Fruit fly (Drosophila melanogaster): ENCODE data around the gene exd.

exd gene

DNA sequence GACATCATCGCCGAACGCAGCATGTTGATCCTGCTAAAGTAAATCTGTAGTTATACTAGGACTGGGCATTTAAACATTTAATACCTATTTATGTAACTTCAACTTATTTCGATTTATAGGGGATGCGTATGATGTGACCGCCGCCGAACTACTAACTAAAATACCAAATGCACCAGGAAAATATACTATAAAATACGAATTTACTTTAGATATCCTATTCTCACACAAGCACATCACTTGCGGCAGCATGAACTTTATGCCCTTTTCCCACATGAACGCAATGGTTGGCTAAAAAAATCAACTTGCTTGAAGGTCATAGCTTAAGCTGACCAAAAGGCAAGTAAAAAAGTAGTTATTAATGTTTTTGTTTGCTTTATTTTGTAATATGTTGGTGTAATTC lies 5.6 kb upstream of the exd start, which contains the start of gene ND-20 (continued):
- no peak for TF ChIP-seq Antp (GFP tag; optimal IDR thresholded peaks at IDR 0.05)
- no peak for TF ChIP-seq CG2889 (GFP tag; IDR thresholded peaks at IDR 0.05)
- no peak for TF ChIP-seq az2 (GFP tag; optimal IDR thresholded peaks at IDR 0.05)
- no peak for TF ChIP-seq CG6854 (GFP tag; optimal IDR thresholded peaks at IDR 0.05)
- TF ChIP-seq crp (GFP tag; optimal IDR thresholded peaks at IDR 0.05), result peak in 1 of 2 experiments; percentile 13
- no peak for TF ChIP-seq Hmx (GFP tag; optimal IDR thresholded peaks at IDR 0.05)
- TF ChIP-seq kay (GFP tag; optimal IDR thresholded peaks at IDR 0.05), result no peak
- TF ChIP-seq gce (GFP tag; IDR thresholded peaks at IDR 0.05), result no peak
- no peak for TF ChIP-seq sim (GFP tag; IDR thresholded peaks at IDR 0.05)
- no peak for TF ChIP-seq GATAe (GFP tag; conservative IDR thresholded peaks at IDR 0.05)
- TF ChIP-seq fd3F (GFP tag; optimal IDR thresholded peaks at IDR 0.05), result no peak
- peak; percentile 38 for TF ChIP-seq HmgD (GFP tag; optimal IDR thresholded peaks at IDR 0.05)
- TF ChIP-seq Dll (GFP tag; IDR thresholded peaks at IDR 0.05; ENCODE audit: partially characterized antibody), result no peak
- TF ChIP-seq CG14710 (tag; optimal IDR thresholded peaks at IDR 0.05), result peak; percentile 65
- TF ChIP-seq bab2 (GFP tag; optimal IDR thresholded peaks at IDR 0.05), result no peak
- no peak for TF ChIP-seq ara (GFP tag; IDR thresholded peaks at IDR 0.05)
- no peak for TF ChIP-seq gt (GFP tag; IDR thresholded peaks at IDR 0.05)
- TF ChIP-seq CG7357 (GFP tag; IDR thresholded peaks at IDR 0.05), result peak; percentile 98
- TF ChIP-seq Nf-YC (tag; optimal IDR thresholded peaks at IDR 0.05), result no peak
- no peak for TF ChIP-seq CG4328 (GFP tag; optimal IDR thresholded peaks at IDR 0.05)
- no peak for TF ChIP-seq CG15696 (tag; optimal IDR thresholded peaks at IDR 0.05)
- TF ChIP-seq CG18011 (GFP tag; optimal IDR thresholded peaks at IDR 0.05), result no peak
- no peak for TF ChIP-seq Chrac-16 (GFP tag; optimal IDR thresholded peaks at IDR 0.05)
- TF ChIP-seq Dref (GFP tag; IDR thresholded peaks at IDR 0.05), result no peak
- TF ChIP-seq repo (GFP tag; optimal IDR thresholded peaks at IDR 0.05), result no peak
- TF ChIP-seq ems (GFP tag; optimal IDR thresholded peaks at IDR 0.05), result no peak
- TF ChIP-seq Elba2 (GFP tag; optimal IDR thresholded peaks at IDR 0.05), result no peak
- TF ChIP-seq CG10366 (GFP tag; IDR thresholded peaks at IDR 0.05), result no peak
- TF ChIP-seq CG8924 (tag; optimal IDR thresholded peaks at IDR 0.05), result peak; percentile 28
- no peak for TF ChIP-seq CG16815 (GFP tag; optimal IDR thresholded peaks at IDR 0.05)
- TF ChIP-seq inv (GFP tag; IDR thresholded peaks at IDR 0.05; ENCODE audit: partially characterized antibody), result no peak
- TF ChIP-seq CG6791 (GFP tag; IDR thresholded peaks at IDR 0.05; ENCODE audit: partially characterized antibody), result no peak
- no peak for TF ChIP-seq CG1602 (GFP tag; optimal IDR thresholded peaks at IDR 0.05)
- no peak for TF ChIP-seq her (GFP tag; optimal IDR thresholded peaks at IDR 0.05)
- TF ChIP-seq Hr78 (GFP tag; optimal IDR thresholded peaks at IDR 0.05), result peak in 1 of 2 experiments; percentile 50
- no peak for TF ChIP-seq CG3407 (GFP tag; optimal IDR thresholded peaks at IDR 0.05)
- TF ChIP-seq peb (GFP tag; IDR thresholded peaks at IDR 0.05), result no peak
- no peak for TF ChIP-seq Camta (GFP tag; optimal IDR thresholded peaks at IDR 0.05)
- no peak for TF ChIP-seq CG7928 (GFP tag; optimal IDR thresholded peaks at IDR 0.05)
- no peak for TF ChIP-seq mld (GFP tag; IDR thresholded peaks at IDR 0.05; ENCODE audit: partially characterized antibody)
- TF ChIP-seq Jarid2 (GFP tag; optimal IDR thresholded peaks at IDR 0.05), result no peak
- TF ChIP-seq cg (GFP tag; optimal IDR thresholded peaks at IDR 0.05), result no peak
- TF ChIP-seq pita (GFP tag; optimal IDR thresholded peaks at IDR 0.05), result no peak
- no peak for TF ChIP-seq Atf-2 (GFP tag; optimal IDR thresholded peaks at IDR 0.05)
- TF ChIP-seq CG16813 (GFP tag; IDR thresholded peaks at IDR 0.05; ENCODE audit: partially characterized antibody), result no peak
- TF ChIP-seq HHEX (GFP tag; optimal IDR thresholded peaks at IDR 0.05), result no peak
- no peak for TF ChIP-seq CG11560 (tag; IDR thresholded peaks at IDR 0.05)
- TF ChIP-seq CG16779 (GFP tag; IDR thresholded peaks at IDR 0.05), result no peak
- peak in 1 of 2 experiments; percentile 93 for TF ChIP-seq Pdp1 (GFP tag; optimal IDR thresholded peaks at IDR 0.05)
- TF ChIP-seq gfzf (GFP tag; optimal IDR thresholded peaks at IDR 0.05), result peak; percentile 86
- no peak for TF ChIP-seq slbo (GFP tag; IDR thresholded peaks at IDR 0.05)
- peak; percentile 23 for TF ChIP-seq Sin3A (optimal IDR thresholded peaks at IDR 0.05)

All from whole organism, embryonic.